Worm (Caenorhabditis elegans) whole organism, midembryonic: ENCODE measurements around the gene T22F3.10.

Experiments
- flt-1 ChIP-seq: fragments of 200-800 bp; sonication (Bioruptor generic); IDR thresholded peaks from 2 replicates; pipeline ENCODE4 v1.3.6; 2022; ENCODE audit warnings: missing genetic modification characterization, missing compliant biosample characterization
- tab-1 ChIP-seq: fragments of 200-800 bp; sonication (Bioruptor generic); IDR thresholded peaks from 2 replicates; pipeline ENCODE4 v1.3.6; 2022; ENCODE audit warnings: missing genetic modification characterization, missing compliant biosample characterization

ce11 chrV:3659472-3659871, 47.9 kb upstream of the T22F3.10 start, which contains the start of gene acr-23:
- TF ChIP-seq flt-1 (GFP tag; lab: Robert Waterston, UW) (no peak), tab-1 (GFP tag; lab: Robert Waterston, UW) (no peak)
